Worm (Caenorhabditis elegans) whole organism, L3 larva: ENCODE data around the gene mccc-1.

ENCODE experiments used
- ZK546.5 ChIP-seq: sonication (generic microtip); optimal IDR thresholded peaks from 2 replicates; lab custom pipeline; 2017; ENCODE audit warnings: missing biosample characterization, missing genetic modification characterization
- fos-1 ChIP-seq: fragments of 150-350 bp; optimal IDR thresholded peaks from 2 replicates; lab custom pipeline; 2014; ENCODE audit warnings: missing biosample characterization, missing genetic modification characterization
- skn-1 ChIP-seq: fragments of 150-350 bp; optimal IDR thresholded peaks from 2 replicates; lab custom pipeline; 2014; ENCODE audit warnings: missing biosample characterization, missing genetic modification characterization

- no peak for TF ChIP-seq fos-1 (tag; lab: Kevin White, UChicago)
- TF ChIP-seq ZK546.5 (tag; lab: Kevin White, UChicago) = no peak
- TF ChIP-seq skn-1 = no peak
Measured at ce11 chrIV:9850931-9851330, 33.4 kb upstream of the mccc-1 start, which contains the start of gene ssp-10.
